Worm (Caenorhabditis elegans) whole organism, L3 larva: ENCODE data around the gene K09F6.9.

Experiments used
- R02D3.7 ChIP-seq: fragments of 150-350 bp; optimal IDR thresholded peaks from 2 replicates; lab custom pipeline; 2014; ENCODE audit warnings: missing biosample characterization, missing genetic modification characterization
- aly-2 ChIP-seq: fragments of 150-350 bp; optimal IDR thresholded peaks from 2 replicates; lab custom pipeline; 2014; ENCODE audit warnings: missing biosample characterization, missing genetic modification characterization
- ama-1 ChIP-seq: fragments of 150-350 bp; optimal IDR thresholded peaks from 2 replicates; lab custom pipeline; 2018
- ceh-16 ChIP-seq: sonication (generic microtip); optimal IDR thresholded peaks from 2 replicates; lab custom pipeline; 2017; ENCODE audit warnings: missing biosample characterization, missing genetic modification characterization
- ceh-28 ChIP-seq: fragments of 150-350 bp; optimal IDR thresholded peaks from 2 replicates; lab custom pipeline; 2014; ENCODE audit warnings: missing biosample characterization, missing genetic modification reagents, missing genetic modification characterization
- ceh-82 ChIP-seq: fragments of 150-350 bp; optimal IDR thresholded peaks from 2 replicates; lab custom pipeline; 2014; ENCODE audit warnings: missing biosample characterization, missing genetic modification characterization
- daf-12 ChIP-seq: fragments of 150-350 bp; optimal IDR thresholded peaks from 2 replicates; lab custom pipeline; 2014; ENCODE audit warnings: missing biosample characterization, missing genetic modification reagents, missing genetic modification characterization
- egl-5 ChIP-seq: fragments of 150-350 bp; optimal IDR thresholded peaks from 2 replicates; lab custom pipeline; 2017; ENCODE audit warnings: missing biosample characterization, missing genetic modification reagents, missing genetic modification characterization, inconsistent platforms
- elt-1 ChIP-seq: fragments of 150-350 bp; optimal IDR thresholded peaks from 2 replicates; lab custom pipeline; 2014; ENCODE audit warnings: missing biosample characterization, missing genetic modification characterization
- fkh-10 ChIP-seq: sonication (generic microtip); optimal IDR thresholded peaks from 2 replicates; lab custom pipeline; 2017; ENCODE audit warnings: missing biosample characterization, missing genetic modification reagents, missing genetic modification characterization
- fkh-2 ChIP-seq: fragments of 150-350 bp; optimal IDR thresholded peaks from 2 replicates; lab custom pipeline; 2014; ENCODE audit warnings: missing biosample characterization, missing genetic modification reagents, missing genetic modification characterization
- hmg-11 ChIP-seq: sonication (generic microtip); optimal IDR thresholded peaks from 2 replicates; lab custom pipeline; 2016; ENCODE audit warnings: missing genetic modification characterization, missing compliant biosample characterization
- jun-1 ChIP-seq: fragments of 150-350 bp; optimal IDR thresholded peaks from 2 replicates; lab custom pipeline; 2014; ENCODE audit warnings: missing biosample characterization, missing genetic modification reagents, missing genetic modification characterization
- lin-15B ChIP-seq: fragments of 150-350 bp; optimal IDR thresholded peaks from 2 replicates; lab custom pipeline; 2014; ENCODE audit warnings: missing biosample characterization, missing genetic modification characterization
- lin-39 ChIP-seq: fragments of 150-350 bp; optimal IDR thresholded peaks from 2 replicates; lab custom pipeline; 2018; ENCODE audit warnings: missing biosample characterization, missing genetic modification reagents, missing genetic modification characterization
- lsy-12 ChIP-seq: sonication (generic microtip); optimal IDR thresholded peaks from 2 replicates; lab custom pipeline; 2016; ENCODE audit warnings: mild to moderate bottlenecking, missing genetic modification characterization, missing compliant biosample characterization
- mdl-1 ChIP-seq: fragments of 150-350 bp; optimal IDR thresholded peaks from 2 replicates; lab custom pipeline; 2014; ENCODE audit warnings: missing biosample characterization, missing genetic modification characterization
- mml-1 ChIP-seq: fragments of 150-350 bp; sonication (generic microtip); optimal IDR thresholded peaks from 3 replicates; lab custom pipeline; 2014; ENCODE audit warnings: missing biosample characterization, missing genetic modification characterization
- nfya-1 ChIP-seq: sonication (generic microtip); optimal IDR thresholded peaks from 2 replicates; lab custom pipeline; 2017; ENCODE audit warnings: missing genetic modification characterization, mild to moderate bottlenecking, missing compliant biosample characterization, antibody characterized with exemption, moderate library complexity; ENCODE audit not compliant: insufficient read depth
- nhr-11 ChIP-seq: fragments of 150-350 bp; optimal IDR thresholded peaks from 2 replicates; lab custom pipeline; 2014; ENCODE audit warnings: missing biosample characterization, missing genetic modification characterization
- nhr-12 ChIP-seq: fragments of 150-350 bp; optimal IDR thresholded peaks from 2 replicates; lab custom pipeline; 2014; ENCODE audit warnings: missing biosample characterization, missing genetic modification characterization
- nhr-237 ChIP-seq: fragments of 150-350 bp; optimal IDR thresholded peaks from 2 replicates; lab custom pipeline; 2014; ENCODE audit warnings: missing biosample characterization, missing genetic modification characterization
- nhr-76 ChIP-seq: fragments of 150-350 bp; sonication (generic microtip); optimal IDR thresholded peaks from 5 replicates; lab custom pipeline; 2014; ENCODE audit warnings: missing biosample characterization, missing genetic modification characterization
- pqm-1 ChIP-seq: fragments of 150-350 bp; optimal IDR thresholded peaks from 2 replicates; lab custom pipeline; 2017; ENCODE audit warnings: missing biosample characterization, missing genetic modification characterization, inconsistent platforms
- sea-2 ChIP-seq: fragments of 150-350 bp; sonication (generic microtip); optimal IDR thresholded peaks from 4 replicates; lab custom pipeline; 2014; ENCODE audit warnings: missing biosample characterization, missing genetic modification reagents, missing genetic modification characterization
- skn-1 ChIP-seq: fragments of 150-350 bp; optimal IDR thresholded peaks from 2 replicates; lab custom pipeline; 2014; ENCODE audit warnings: missing biosample characterization, missing genetic modification characterization
- tbx-2 ChIP-seq: sonication (generic microtip); optimal IDR thresholded peaks from 2 replicates; lab custom pipeline; 2016; ENCODE audit warnings: mild to moderate bottlenecking, missing genetic modification characterization, missing compliant biosample characterization
- unc-39 ChIP-seq: sonication (generic microtip); optimal IDR thresholded peaks from 4 replicates; lab custom pipeline; 2017; ENCODE audit warnings: missing biosample characterization, missing genetic modification characterization
- unc-62 ChIP-seq: fragments of 150-350 bp; sonication (generic microtip); optimal IDR thresholded peaks from 4 replicates; lab custom pipeline; 2014; ENCODE audit warnings: missing biosample characterization, missing genetic modification reagents, missing genetic modification characterization
- zag-1 ChIP-seq: fragments of 150-350 bp; optimal IDR thresholded peaks from 2 replicates; lab custom pipeline; 2014; ENCODE audit warnings: missing biosample characterization, missing genetic modification characterization
- ztf-11 ChIP-seq: fragments of 150-350 bp; optimal IDR thresholded peaks from 2 replicates; lab custom pipeline; 2014; ENCODE audit warnings: missing biosample characterization, missing genetic modification characterization
- ztf-4 ChIP-seq: fragments of 150-350 bp; optimal IDR thresholded peaks from 2 replicates; lab custom pipeline; 2014; ENCODE audit warnings: missing biosample characterization, missing genetic modification characterization

Gene K09F6.9

ce11 chrII:2288798-2289197 is 6.3 kb upstream of the K09F6.9 start, which contains the start of the genes K09F6.10 and K09F6.13:
K09F6.10 (minus strand) TSS chrII:2288883.
K09F6.13 (plus strand) TSS chrII:2289114.
- TF ChIP-seq lin-39 (tag; lab: Kevin White, UChicago) (peak; percentile 33), nfya-1 (tag; lab: Kevin White, UChicago) (no peak), aly-2 (tag; lab: Kevin White, UChicago) (no peak), sea-2 (GFP tag; lab: Kevin White, UChicago) (no peak), unc-62 (no peak)

ce11 chrII:2284703-2285102 is 2.2 kb upstream of the K09F6.9 start:
- TF ChIP-seq ztf-4 (tag; lab: Kevin White, UChicago) (no peak), elt-1 (tag; lab: Kevin White, UChicago) (no peak), skn-1 (tag; lab: Kevin White, UChicago) (no peak), unc-39 (tag; lab: Kevin White, UChicago) (no peak), ceh-82 (tag; lab: Kevin White, UChicago) (no peak), mdl-1 (tag; lab: Kevin White, UChicago) (no peak), ceh-28 (tag; lab: Kevin White, UChicago) (no peak), pqm-1 (tag; lab: Kevin White, UChicago) (no peak), ztf-11 (tag; lab: Kevin White, UChicago) (no peak), nhr-237 (tag; lab: Kevin White, UChicago) (no peak), daf-12 (no peak), aly-2 (tag; lab: Kevin White, UChicago) (no peak), lsy-12 (no peak), fkh-10 (GFP tag; lab: Kevin White, UChicago) (no peak), nhr-11 (no peak)

- TF ChIP-seq skn-1 (tag; lab: Kevin White, UChicago) (no peak), mml-1 (no peak), ama-1 (lab: Kevin White, UChicago) (no peak)
Measured at ce11 chrII:2279839-2280238, 2.7 kb downstream of the K09F6.9 start, which contains the start of gene K09F6.11. K09F6.11 (plus strand) TSS chrII:2280139.

ce11 chrII:2279263-2279662 is 3.2 kb downstream of the K09F6.9 start, which contains the start of gene K09F6.6:
K09F6.6 (minus strand) TSS chrII:2279305.
- no peak for TF ChIP-seq lin-15B
- TF ChIP-seq R02D3.7 (tag; lab: Kevin White, UChicago) = no peak
- TF ChIP-seq hmg-11 = no peak
- TF ChIP-seq fkh-10 (GFP tag; lab: Kevin White, UChicago) = no peak
- no peak for TF ChIP-seq egl-5 (tag; lab: Kevin White, UChicago)
- TF ChIP-seq ceh-28 (tag; lab: Kevin White, UChicago) = no peak
- no peak for TF ChIP-seq jun-1 (tag; lab: Kevin White, UChicago)
- TF ChIP-seq fkh-2 = no peak
- no peak for TF ChIP-seq ceh-16 (tag; lab: Kevin White, UChicago)
- no peak for TF ChIP-seq zag-1 (tag; lab: Kevin White, UChicago)
- no peak for TF ChIP-seq nhr-237 (tag; lab: Kevin White, UChicago)
- TF ChIP-seq tbx-2 (tag; lab: Kevin White, UChicago) = no peak
- no peak for TF ChIP-seq nhr-76 (tag; lab: Kevin White, UChicago)
- no peak for TF ChIP-seq aly-2 (tag; lab: Kevin White, UChicago)
- no peak for TF ChIP-seq pqm-1 (tag; lab: Kevin White, UChicago)
- TF ChIP-seq skn-1 (tag; lab: Kevin White, UChicago) = no peak
- no peak for TF ChIP-seq mdl-1 (tag; lab: Kevin White, UChicago)

ce11 chrII:2277418-2277817 is 5.1 kb downstream of the K09F6.9 start, which contains the start of gene K09F6.15:
K09F6.15 (minus strand) TSS chrII:2277518.
- TF ChIP-seq ceh-16 (tag; lab: Kevin White, UChicago) = no peak
- TF ChIP-seq mdl-1 (tag; lab: Kevin White, UChicago) = no peak
- no peak for TF ChIP-seq R02D3.7 (tag; lab: Kevin White, UChicago)
- TF ChIP-seq tbx-2 (tag; lab: Kevin White, UChicago) = no peak
- no peak for TF ChIP-seq ceh-82 (tag; lab: Kevin White, UChicago)
- no peak for TF ChIP-seq unc-39 (tag; lab: Kevin White, UChicago)
- TF ChIP-seq pqm-1 (tag; lab: Kevin White, UChicago) = no peak
- no peak for TF ChIP-seq fkh-2
- TF ChIP-seq daf-12 = no peak
- no peak for TF ChIP-seq lsy-12
- TF ChIP-seq ztf-4 (tag; lab: Kevin White, UChicago) = no peak
- TF ChIP-seq nhr-12 (tag; lab: Kevin White, UChicago) = no peak
